Fruit fly (Drosophila melanogaster) whole organism, adult: ENCODE data around the gene Hem.

ENCODE experiments used
- CG12768 ChIP-seq: fragments of 200-800 bp; sonication (Bioruptor generic); optimal IDR thresholded peaks from 2 replicates; lab custom pipeline; 2017; ENCODE audit warnings: missing biosample characterization, missing genetic modification characterization, mild to moderate bottlenecking, moderate library complexity, missing genetic modification reagents
- CG33017 ChIP-seq: fragments of 200-800 bp; sonication (Bioruptor generic); optimal IDR thresholded peaks from 2 replicates; lab custom pipeline; 2018; ENCODE audit warnings: missing biosample characterization, mild to moderate bottlenecking, missing genetic modification characterization, moderate library complexity
- CG5204 ChIP-seq: fragments of 200-800 bp; sonication (Bioruptor generic); optimal IDR thresholded peaks from 2 replicates; lab custom pipeline; 2016; ENCODE audit warnings: missing biosample characterization, missing genetic modification characterization
- Crg-1 ChIP-seq: fragments of 200-800 bp; sonication (Bioruptor generic); optimal IDR thresholded peaks from 2 replicates; lab custom pipeline; 2016; ENCODE audit warnings: missing biosample characterization, missing genetic modification characterization
- Hr96 ChIP-seq: fragments of 200-800 bp; sonication (Bioruptor generic); optimal IDR thresholded peaks from 2 replicates; lab custom pipeline; 2016; ENCODE audit warnings: missing biosample characterization, missing genetic modification characterization
- Mnt ChIP-seq: fragments of 200-800 bp; sonication (Bioruptor generic); optimal IDR thresholded peaks from 2 replicates; lab custom pipeline; 2016; ENCODE audit warnings: missing biosample characterization, mild to moderate bottlenecking, missing genetic modification characterization
- cnc ChIP-seq, 2 experiments: fragments of >200 bp; optimal IDR thresholded peaks; 2 replicates each; lab custom pipeline; 2017
- toe ChIP-seq: fragments of 200-800 bp; sonication (Bioruptor generic); optimal IDR thresholded peaks from 2 replicates; lab custom pipeline; 2016; ENCODE audit warnings: missing biosample characterization, missing genetic modification characterization

DNA sequence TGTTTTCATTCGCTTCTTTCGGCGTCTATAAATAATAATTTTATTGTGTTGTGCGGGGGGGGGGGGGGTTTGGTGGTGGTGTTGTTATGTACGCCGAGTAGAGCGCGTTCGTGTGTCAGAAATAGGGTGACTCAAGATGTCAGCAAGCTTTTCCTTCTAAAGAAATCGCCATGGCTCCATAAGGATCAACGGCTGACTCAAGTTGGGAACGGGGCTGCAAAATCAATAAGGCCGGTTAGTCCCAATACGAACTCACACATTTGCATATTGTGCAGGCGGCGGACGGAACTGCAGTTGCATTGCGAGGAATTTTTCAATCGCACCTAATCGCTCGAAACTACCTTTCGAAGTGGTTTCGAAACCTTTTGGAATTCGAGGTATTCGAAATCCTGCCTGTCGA is 11.4 kb downstream of the Hem start:
- TF ChIP-seq Mnt (GFP tag; lab: Kevin White, UChicago) (no peak), CG5204 (no peak), CG33017 (tag; lab: Kevin White, UChicago) (no peak), Crg-1 (no peak), toe (GFP tag; lab: Kevin White, UChicago) (no peak), Hr96 (GFP tag; lab: Kevin White, UChicago) (no peak), cnc (optimal IDR thresholded peaks at IDR 0.05; lab: Kevin White, UChicago) (no peak), CG12768 (GFP tag; lab: Kevin White, UChicago) (no peak)
